Worm (Caenorhabditis elegans) whole organism, L2 larva: ENCODE data around the gene sdhb-1.

Experiments
- C34F6.9 ChIP-seq: fragments of 150-350 bp; optimal IDR thresholded peaks from 2 replicates; lab custom pipeline; 2014; ENCODE audit warnings: missing biosample characterization, missing genetic modification characterization
- F13H6.1 ChIP-seq: sonication (generic microtip); optimal IDR thresholded peaks from 2 replicates; lab custom pipeline; 2016; ENCODE audit warnings: missing genetic modification characterization, missing compliant biosample characterization
- R02D3.7 ChIP-seq: fragments of 150-350 bp; optimal IDR thresholded peaks from 2 replicates; lab custom pipeline; 2014; ENCODE audit warnings: missing biosample characterization, missing genetic modification characterization
- Y55F3AM.14 ChIP-seq: fragments of 200-800 bp; sonication (Bioruptor generic); optimal IDR thresholded peaks from 2 replicates; lab custom pipeline; 2018; ENCODE audit warnings: mild to moderate bottlenecking, missing genetic modification characterization, missing compliant biosample characterization
- ZK546.5 ChIP-seq: sonication (generic microtip); optimal IDR thresholded peaks from 2 replicates; lab custom pipeline; 2017; ENCODE audit warnings: missing biosample characterization, missing genetic modification characterization
- alr-1 ChIP-seq: fragments of 150-350 bp; optimal IDR thresholded peaks from 2 replicates; lab custom pipeline; 2014; ENCODE audit warnings: missing biosample characterization, missing genetic modification characterization
- aly-2 ChIP-seq: fragments of 150-350 bp; optimal IDR thresholded peaks from 2 replicates; lab custom pipeline; 2014; ENCODE audit warnings: missing biosample characterization, missing genetic modification characterization
- blmp-1 ChIP-seq: sonication (generic microtip); optimal IDR thresholded peaks from 2 replicates; lab custom pipeline; 2017; ENCODE audit warnings: missing genetic modification characterization, mild to moderate bottlenecking, missing compliant biosample characterization, antibody characterized with exemption, moderate library complexity; ENCODE audit not compliant: insufficient read depth
- ceh-16 ChIP-seq: fragments of 150-350 bp; optimal IDR thresholded peaks from 2 replicates; lab custom pipeline; 2014; ENCODE audit warnings: missing biosample characterization, missing genetic modification characterization
- crh-2 ChIP-seq: sonication (generic microtip); optimal IDR thresholded peaks from 2 replicates; lab custom pipeline; 2017; ENCODE audit warnings: missing biosample characterization, missing genetic modification characterization
- egl-27 ChIP-seq: sonication (generic microtip); optimal IDR thresholded peaks from 3 replicates; lab custom pipeline; 2017; ENCODE audit warnings: missing biosample characterization, missing genetic modification reagents, missing genetic modification characterization
- elt-1 ChIP-seq: fragments of 150-350 bp; optimal IDR thresholded peaks from 2 replicates; lab custom pipeline; 2014; ENCODE audit warnings: missing biosample characterization, missing genetic modification characterization
- elt-3 ChIP-seq: sonication (generic microtip); optimal IDR thresholded peaks from 2 replicates; lab custom pipeline; 2017; ENCODE audit warnings: missing biosample characterization, missing genetic modification characterization
- fos-1 ChIP-seq: fragments of 150-350 bp; optimal IDR thresholded peaks from 2 replicates; lab custom pipeline; 2014; ENCODE audit warnings: missing biosample characterization, missing genetic modification characterization
- gmeb-1 ChIP-seq: fragments of 150-350 bp; optimal IDR thresholded peaks from 2 replicates; lab custom pipeline; 2014; ENCODE audit warnings: missing biosample characterization, missing genetic modification characterization
- lin-11 ChIP-seq: fragments of 150-350 bp; sonication (generic microtip); optimal IDR thresholded peaks from 2 replicates; lab custom pipeline; 2014; ENCODE audit warnings: missing biosample characterization, missing genetic modification characterization, inconsistent platforms, mixed read lengths
- lin-13 ChIP-seq: fragments of 150-350 bp; optimal IDR thresholded peaks from 2 replicates; lab custom pipeline; 2014; ENCODE audit warnings: missing biosample characterization, missing genetic modification reagents, missing genetic modification characterization
- lin-39 ChIP-seq: fragments of 150-350 bp; optimal IDR thresholded peaks from 2 replicates; lab custom pipeline; 2014; ENCODE audit warnings: missing biosample characterization, missing genetic modification reagents, missing genetic modification characterization
- lsy-2 ChIP-seq, 2 experiments: fragments of 150-350 bp in 1 of 2; sonication (generic microtip) in 1 of 2; optimal IDR thresholded peaks; 2 replicates each; lab custom pipeline; 2014 to 2017; ENCODE audit warnings: missing biosample characterization in 2 of 2, missing genetic modification characterization in 2 of 2
- mbf-1 ChIP-seq: sonication (generic microtip); optimal IDR thresholded peaks from 2 replicates; lab custom pipeline; 2017; ENCODE audit warnings: missing biosample characterization, missing genetic modification characterization
- mdl-1 ChIP-seq, 2 experiments: fragments of 150-350 bp in 1 of 2; sonication (generic microtip) in 1 of 2; optimal IDR thresholded peaks; 2 replicates each; lab custom pipeline; 2017; ENCODE audit warnings: missing biosample characterization in 2 of 2, missing genetic modification characterization in 2 of 2
- nhr-10 ChIP-seq: sonication (generic microtip); optimal IDR thresholded peaks from 2 replicates; lab custom pipeline; 2017; ENCODE audit warnings: missing biosample characterization, missing genetic modification characterization
- nhr-11 ChIP-seq: fragments of 150-350 bp; optimal IDR thresholded peaks from 2 replicates; lab custom pipeline; 2014; ENCODE audit warnings: missing biosample characterization, missing genetic modification characterization
- nhr-12 ChIP-seq: fragments of 150-350 bp; optimal IDR thresholded peaks from 2 replicates; lab custom pipeline; 2014; ENCODE audit warnings: missing biosample characterization, missing genetic modification characterization
- nhr-129 ChIP-seq: fragments of 150-350 bp; optimal IDR thresholded peaks from 2 replicates; lab custom pipeline; 2014; ENCODE audit warnings: missing biosample characterization, missing genetic modification characterization
- nhr-21 ChIP-seq: fragments of 150-350 bp; optimal IDR thresholded peaks from 2 replicates; lab custom pipeline; 2014; ENCODE audit warnings: missing biosample characterization, missing genetic modification characterization
- nhr-23 ChIP-seq: fragments of 150-350 bp; optimal IDR thresholded peaks from 2 replicates; lab custom pipeline; 2014; ENCODE audit warnings: missing biosample characterization, missing genetic modification reagents, missing genetic modification characterization
- nhr-237 ChIP-seq: fragments of 150-350 bp; optimal IDR thresholded peaks from 2 replicates; lab custom pipeline; 2014; ENCODE audit warnings: missing biosample characterization, missing genetic modification characterization
- nhr-25 ChIP-seq: fragments of 150-350 bp; sonication (generic microtip); optimal IDR thresholded peaks from 3 replicates; lab custom pipeline; 2014; ENCODE audit warnings: missing biosample characterization, missing genetic modification characterization
- nhr-6 ChIP-seq: fragments of 150-350 bp; optimal IDR thresholded peaks from 2 replicates; lab custom pipeline; 2014; ENCODE audit warnings: missing biosample characterization, missing genetic modification characterization
- nhr-77 ChIP-seq: fragments of 150-350 bp; optimal IDR thresholded peaks from 2 replicates; lab custom pipeline; 2014; ENCODE audit warnings: missing biosample characterization, missing genetic modification characterization
- peb-1 ChIP-seq: fragments of 150-350 bp; optimal IDR thresholded peaks from 2 replicates; lab custom pipeline; 2014; ENCODE audit warnings: missing biosample characterization, missing genetic modification characterization
- sem-4 ChIP-seq: fragments of 150-350 bp; optimal IDR thresholded peaks from 2 replicates; lab custom pipeline; 2014; ENCODE audit warnings: missing biosample characterization, missing genetic modification reagents, missing genetic modification characterization
- skn-1 ChIP-seq: sonication (generic microtip); optimal IDR thresholded peaks from 2 replicates; lab custom pipeline; 2017; ENCODE audit warnings: missing biosample characterization, missing genetic modification characterization
- sma-3 ChIP-seq: sonication (generic microtip); optimal IDR thresholded peaks from 2 replicates; lab custom pipeline; 2016; ENCODE audit warnings: missing genetic modification reagents, missing genetic modification characterization, missing compliant biosample characterization
- sma-9 ChIP-seq, 2 experiments: fragments of 150-350 bp in 1 of 2; sonication (generic microtip) in 1 of 2; optimal IDR thresholded peaks; 2 replicates each; lab custom pipeline; 2014 to 2016; ENCODE audit warnings: missing genetic modification characterization in 2 of 2, mild to moderate bottlenecking in 1 of 2, missing biosample characterization in 1 of 2, missing compliant biosample characterization in 1 of 2, missing genetic modification reagents in 1 of 2, moderate library complexity in 1 of 2
- unc-39 ChIP-seq: fragments of 150-350 bp; optimal IDR thresholded peaks from 2 replicates; lab custom pipeline; 2014; ENCODE audit warnings: missing biosample characterization, missing genetic modification characterization
- unc-55 ChIP-seq: fragments of 150-350 bp; sonication (generic microtip); optimal IDR thresholded peaks from 3 replicates; lab custom pipeline; 2014; ENCODE audit warnings: missing biosample characterization, missing genetic modification reagents, missing genetic modification characterization
- unc-62 ChIP-seq: fragments of 150-350 bp; optimal IDR thresholded peaks from 2 replicates; lab custom pipeline; 2014; ENCODE audit warnings: missing biosample characterization, missing genetic modification reagents, missing genetic modification characterization
- zag-1 ChIP-seq: fragments of 150-350 bp; optimal IDR thresholded peaks from 2 replicates; lab custom pipeline; 2014; ENCODE audit warnings: missing biosample characterization, missing genetic modification characterization
- ztf-1 ChIP-seq: fragments of 200-800 bp; sonication (Bioruptor generic); conservative IDR thresholded peaks from 2 replicates; pipeline ENCODE4 v1.3.6; 2022; ENCODE audit warnings: missing genetic modification characterization, missing compliant biosample characterization
- ztf-11 ChIP-seq: sonication (generic microtip); optimal IDR thresholded peaks from 2 replicates; lab custom pipeline; 2017; ENCODE audit warnings: missing biosample characterization, missing genetic modification characterization
- ztf-4 ChIP-seq: fragments of 150-350 bp; optimal IDR thresholded peaks from 2 replicates; lab custom pipeline; 2014; ENCODE audit warnings: missing biosample characterization, missing genetic modification characterization

The sdhb-1 gene

ce11 chrII:9333034-9333433, 19.5 kb downstream of the sdhb-1 start:
- TF ChIP-seq F13H6.1 (tag; lab: Kevin White, UChicago), result no peak
- TF ChIP-seq crh-2 (tag; lab: Kevin White, UChicago), result no peak
- no peak for TF ChIP-seq unc-39 (tag; lab: Kevin White, UChicago)
- TF ChIP-seq ZK546.5, result no peak
- no peak for TF ChIP-seq unc-55 (GFP tag; lab: Kevin White, UChicago)
- no peak for TF ChIP-seq lin-11 (tag; lab: Kevin White, UChicago)
- no peak for TF ChIP-seq lin-13 (GFP tag; lab: Kevin White, UChicago)
- TF ChIP-seq blmp-1 (tag; lab: Kevin White, UChicago), result no peak
- TF ChIP-seq gmeb-1, result no peak

- TF ChIP-seq unc-39 (tag; lab: Kevin White, UChicago) (no peak), alr-1 (tag; lab: Kevin White, UChicago) (no peak), nhr-21 (tag; lab: Kevin White, UChicago) (no peak)
- TF ChIP-seq, all 48 proteins: peak for 0
These were observed 21.2 kb downstream of the sdhb-1 start, which contains the start of gene eif-3.F for ce11 chrII:9331343-9331742. Gene eif-3.F, plus strand, starts transcription at chrII:9331643.

ce11 chrII:9329474-9329873, 23.1 kb downstream of the sdhb-1 start, which contains the start of gene wbp-2:
Gene wbp-2, plus strand, starts transcription at chrII:9329774.
- TF ChIP-seq nhr-77 (no peak), elt-1 (no peak), nhr-23 (tag; lab: Kevin White, UChicago) (no peak), skn-1 (tag; lab: Kevin White, UChicago) (no peak), peb-1 (tag; lab: Kevin White, UChicago) (no peak), gmeb-1 (no peak), ztf-11 (tag; lab: Kevin White, UChicago) (no peak), nhr-11 (tag; lab: Kevin White, UChicago) (no peak), sma-9 (GFP tag; optimal IDR thresholded peaks at IDR 0.05; lab: Kevin White, UChicago) (no peak), sma-9 (tag; optimal IDR thresholded peaks at IDR 0.05; lab: Kevin White, UChicago) (no peak), Y55F3AM.14 (GFP tag; lab: Kevin White, UChicago) (no peak), nhr-12 (no peak), lin-11 (tag; lab: Kevin White, UChicago) (no peak), ztf-1 (GFP tag; lab: Robert Waterston, UW) (no peak), nhr-10 (tag; lab: Kevin White, UChicago) (no peak), nhr-25 (tag; lab: Kevin White, UChicago) (no peak)

- TF ChIP-seq sem-4 (no peak), sma-3 (GFP tag; lab: Kevin White, UChicago) (no peak), ztf-11 (tag; lab: Kevin White, UChicago) (no peak), fos-1 (tag; lab: Kevin White, UChicago) (peak; percentile 70), elt-1 (no peak), nhr-237 (tag; lab: Kevin White, UChicago) (no peak), lin-39 (tag; lab: Kevin White, UChicago) (no peak)
These were observed 27.0 kb downstream of the sdhb-1 start for ce11 chrII:9325555-9325954.

- TF ChIP-seq ZK546.5, result no peak
- peak; percentile 29 for TF ChIP-seq nhr-129
- no peak for TF ChIP-seq F13H6.1 (tag; lab: Kevin White, UChicago)
- peak in 1 of 2 experiments; percentile 45 for TF ChIP-seq lsy-2 (tag; optimal IDR thresholded peaks at IDR 0.05; lab: Kevin White, UChicago)
- no peak for TF ChIP-seq ceh-16 (tag; lab: Kevin White, UChicago)
- no peak for TF ChIP-seq unc-62 (GFP tag; lab: Kevin White, UChicago)
- peak; percentile 51 for TF ChIP-seq zag-1 (tag; lab: Kevin White, UChicago)
- TF ChIP-seq nhr-23 (tag; lab: Kevin White, UChicago), result no peak
- TF ChIP-seq egl-27 (tag; lab: Kevin White, UChicago), result no peak
- no peak for TF ChIP-seq R02D3.7 (tag; lab: Kevin White, UChicago)
- no peak for TF ChIP-seq nhr-6 (tag; lab: Kevin White, UChicago)
- no peak for TF ChIP-seq ztf-11 (tag; lab: Kevin White, UChicago)
- TF ChIP-seq alr-1 (tag; lab: Kevin White, UChicago), result no peak
- TF ChIP-seq C34F6.9 (tag; lab: Kevin White, UChicago), result peak; percentile 46
- TF ChIP-seq unc-55 (GFP tag; lab: Kevin White, UChicago), result peak; percentile 86
- no peak for TF ChIP-seq mbf-1 (tag; lab: Kevin White, UChicago)
- peak in 1 of 2 experiments; percentile 19 for TF ChIP-seq mdl-1 (tag; optimal IDR thresholded peaks at IDR 0.05; lab: Kevin White, UChicago)
- TF ChIP-seq ztf-4 (tag; lab: Kevin White, UChicago), result no peak
- no peak for TF ChIP-seq elt-3 (tag; lab: Kevin White, UChicago)
- peak; percentile 84 for TF ChIP-seq fos-1 (tag; lab: Kevin White, UChicago)
- no peak for TF ChIP-seq sma-3 (GFP tag; lab: Kevin White, UChicago)
- TF ChIP-seq crh-2 (tag; lab: Kevin White, UChicago), result peak; percentile 12
- TF ChIP-seq nhr-12, result no peak
- TF ChIP-seq Y55F3AM.14 (GFP tag; lab: Kevin White, UChicago), result no peak
- TF ChIP-seq sma-9 (GFP tag; optimal IDR thresholded peaks at IDR 0.05; lab: Kevin White, UChicago), result peak; percentile 72
- TF ChIP-seq sma-9 (tag; optimal IDR thresholded peaks at IDR 0.05; lab: Kevin White, UChicago), result no peak
- TF ChIP-seq aly-2 (tag; lab: Kevin White, UChicago), result no peak
- TF ChIP-seq sem-4, result peak; percentile 10
These were observed 27.6 kb downstream of the sdhb-1 start, which contains the start of gene eat-3 for ce11 chrII:9324824-9325351. Gene eat-3, plus strand, starts transcription at chrII:9324874.
